Fruit fly (Drosophila melanogaster): ENCODE data around the gene Kap-alpha3.

DNA sequence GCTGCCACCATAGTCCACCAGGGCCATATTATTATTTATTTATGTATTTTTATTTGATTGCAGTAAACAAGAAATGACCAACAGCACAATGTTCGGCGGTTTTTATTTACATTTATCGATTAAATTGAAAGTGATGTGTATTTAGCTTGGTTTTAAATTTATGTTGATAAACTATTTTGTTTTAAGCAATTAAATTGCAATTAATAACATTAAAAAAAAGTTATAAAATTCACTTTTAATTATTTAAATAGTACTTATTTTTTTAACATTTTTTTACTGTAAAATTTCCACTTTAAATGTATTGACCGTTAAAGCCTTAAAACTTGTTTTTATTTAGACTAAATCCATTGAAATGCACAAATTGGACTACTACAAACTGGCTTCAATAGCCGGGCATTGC, 7.4 kb downstream of the Kap-alpha3 start, which contains the start of gene CG16790:
- no peak for TF ChIP-seq Hr39 (GFP tag; optimal IDR thresholded peaks at IDR 0.05)
- TF ChIP-seq CG10631 (GFP tag; optimal IDR thresholded peaks at IDR 0.05) = no peak
- no peak for TF ChIP-seq ss (GFP tag; optimal IDR thresholded peaks at IDR 0.05)
- TF ChIP-seq CG11294 (GFP tag; IDR thresholded peaks at IDR 0.05) = no peak
- TF ChIP-seq achi (GFP tag; optimal IDR thresholded peaks at IDR 0.05) = no peak
- TF ChIP-seq Sox102F (GFP tag; optimal IDR thresholded peaks at IDR 0.05) = no peak
